Fruit fly (Drosophila melanogaster) whole organism, wandering third instar larva: ENCODE measurements around the gene Rel.

Experiments used
- Abd-B ChIP-seq: fragments of >200 bp; optimal IDR thresholded peaks from 2 replicates; lab custom pipeline; 2017; ENCODE audit warnings: missing biosample characterization, missing genetic modification characterization
- CG32264 ChIP-seq: fragments of 200-800 bp; sonication (Bioruptor generic); optimal IDR thresholded peaks from 2 replicates; lab custom pipeline; 2016; ENCODE audit warnings: missing biosample characterization, missing genetic modification characterization
- CG9705 ChIP-seq: fragments of 200-800 bp; sonication (Bioruptor generic); optimal IDR thresholded peaks from 2 replicates; lab custom pipeline; 2018; ENCODE audit warnings: missing biosample characterization, mild to moderate bottlenecking, missing genetic modification characterization
- Dfd ChIP-seq: fragments of >200 bp; optimal IDR thresholded peaks from 2 replicates; lab custom pipeline; 2017; ENCODE audit warnings: missing biosample characterization, missing genetic modification characterization
- Dif ChIP-seq: fragments of 200-275, 200-300 bp; sonication (Bioruptor generic); optimal IDR thresholded peaks from 2 replicates; lab custom pipeline; 2018; ENCODE audit warnings: missing biosample characterization, missing genetic modification characterization; ENCODE audit not compliant: partially characterized antibody
- GATAd ChIP-seq: sonication (Bioruptor generic); optimal IDR thresholded peaks from 2 replicates; lab custom pipeline; 2016; ENCODE audit warnings: missing biosample characterization, missing genetic modification characterization
- HLH106 ChIP-seq: fragments of 200-800 bp; optimal IDR thresholded peaks from 3 replicates; lab custom pipeline; 2019; ENCODE audit warnings: missing biosample characterization, mild to moderate bottlenecking, missing genetic modification characterization, moderate library complexity
- Hr78 ChIP-seq: fragments of >200 bp; optimal IDR thresholded peaks from 2 replicates; lab custom pipeline; 2017; ENCODE audit warnings: missing biosample characterization, missing genetic modification characterization
- Hr83 ChIP-seq: fragments of 200-300 bp; sonication (Bioruptor generic); optimal IDR thresholded peaks from 2 replicates; lab custom pipeline; 2016; ENCODE audit warnings: missing biosample characterization, mild to moderate bottlenecking, missing genetic modification characterization, moderate library complexity; ENCODE audit not compliant: poor library complexity, severe bottlenecking
- Mio ChIP-seq: sonication (Bioruptor generic); optimal IDR thresholded peaks from 2 replicates; lab custom pipeline; 2016; ENCODE audit warnings: missing biosample characterization, missing genetic modification characterization
- N ChIP-seq: fragments of >200 bp; optimal IDR thresholded peaks from 2 replicates; lab custom pipeline; 2018; ENCODE audit warnings: missing biosample characterization, missing external identifiers, missing genetic modification characterization
- OdsH ChIP-seq: fragments of 200-800 bp; sonication (Bioruptor generic); optimal IDR thresholded peaks from 2 replicates; lab custom pipeline; 2016; ENCODE audit warnings: missing biosample characterization, mild to moderate bottlenecking, missing genetic modification characterization
- Rel ChIP-seq, 2 experiments: fragments of 200-800 bp; sonication (Bioruptor generic) in 1 of 2; optimal IDR thresholded peaks; 2 replicates in 1 of 2; 3 replicates in 1 of 2; lab custom pipeline; 2016 to 2019; ENCODE audit warnings: mild to moderate bottlenecking in 2 of 2, missing biosample characterization in 2 of 2, missing genetic modification characterization in 2 of 2, moderate library complexity in 1 of 2
- Sp1 ChIP-seq: fragments of 200-800 bp; sonication (Bioruptor generic); optimal IDR thresholded peaks from 3 replicates; lab custom pipeline; 2019; ENCODE audit warnings: missing biosample characterization, mild to moderate bottlenecking, missing genetic modification characterization, moderate library complexity
- Vsx2 ChIP-seq: fragments of 200-300, 225-300 bp; sonication (Bioruptor generic); optimal IDR thresholded peaks from 2 replicates; lab custom pipeline; 2018; ENCODE audit warnings: missing biosample characterization, missing genetic modification characterization; ENCODE audit not compliant: partially characterized antibody
- br ChIP-seq: fragments of 200-800 bp; sonication (Bioruptor generic); optimal IDR thresholded peaks from 2 replicates; lab custom pipeline; 2016; ENCODE audit warnings: missing biosample characterization, missing genetic modification characterization
- dl ChIP-seq, 2 experiments: fragments of 175-275, 200-275 bp in 1 of 2; fragments of 200-275 bp in 1 of 2; sonication (Bioruptor generic); optimal IDR thresholded peaks; lab custom pipeline; 2018; ENCODE audit warnings: mild to moderate bottlenecking in 2 of 2, missing biosample characterization in 2 of 2, missing genetic modification characterization in 2 of 2, moderate library complexity in 2 of 2; ENCODE audit not compliant: partially characterized antibody in 2 of 2, insufficient read depth in 1 of 2
- dmrt93B ChIP-seq: fragments of 200-800 bp; sonication (Bioruptor generic); optimal IDR thresholded peaks from 2 replicates; lab custom pipeline; 2018; ENCODE audit warnings: missing biosample characterization, mild to moderate bottlenecking, missing genetic modification characterization
- dsf ChIP-seq: sonication (Bioruptor generic); optimal IDR thresholded peaks from 2 replicates; lab custom pipeline; 2016; ENCODE audit warnings: missing biosample characterization, missing genetic modification characterization, borderline replicate concordance
- ey ChIP-seq: fragments of 200-800 bp; sonication (Bioruptor generic); optimal IDR thresholded peaks from 2 replicates; lab custom pipeline; 2016; ENCODE audit warnings: missing biosample characterization, missing genetic modification characterization
- foxo ChIP-seq, 2 experiments: fragments of 200-800 bp; sonication (Bioruptor generic); optimal IDR thresholded peaks; 2 replicates in 1 of 2; 3 replicates in 1 of 2; lab custom pipeline; 2016 to 2017; ENCODE audit warnings: missing biosample characterization in 2 of 2, missing genetic modification characterization in 2 of 2
- jim ChIP-seq: fragments of 175-275, 200-325 bp; sonication (Bioruptor generic); optimal IDR thresholded peaks from 2 replicates; lab custom pipeline; 2016; ENCODE audit warnings: missing biosample characterization, mild to moderate bottlenecking, missing genetic modification characterization
- lola ChIP-seq: fragments of >200 bp; optimal IDR thresholded peaks from 2 replicates; lab custom pipeline; 2017; ENCODE audit warnings: missing biosample characterization, missing genetic modification characterization
- rgr ChIP-seq: fragments of 200-800 bp; sonication (Bioruptor generic); optimal IDR thresholded peaks from 3 replicates; lab custom pipeline; 2016; ENCODE audit warnings: missing biosample characterization, mild to moderate bottlenecking, missing genetic modification characterization
- sv ChIP-seq: fragments of 200-800 bp; sonication (Bioruptor generic); optimal IDR thresholded peaks from 3 replicates; lab custom pipeline; 2016; ENCODE audit warnings: missing biosample characterization, missing genetic modification characterization
- usp ChIP-seq: fragments of >200 bp; optimal IDR thresholded peaks from 2 replicates; lab custom pipeline; 2017; ENCODE audit warnings: missing biosample characterization, missing genetic modification characterization

Gene Rel

dm6 chr3R:9001720-9002240 lies 46.0 kb downstream of the Rel start:
- TF ChIP-seq Abd-B (no peak), Hr78 (GFP tag; lab: Kevin White, UChicago) (no peak), ey (GFP tag; lab: Kevin White, UChicago) (no peak), dmrt93B (no peak), dsf (no peak), foxo (GFP tag; optimal IDR thresholded peaks at IDR 0.05; lab: Kevin White, UChicago) (no peak), sv (GFP tag; lab: Kevin White, UChicago) (no peak), lola (GFP tag; lab: Kevin White, UChicago) (no peak), Hr83 (GFP tag; lab: Kevin White, UChicago) (no peak), Mio (no peak), CG9705 (GFP tag; lab: Kevin White, UChicago) (no peak), Dif (no peak), usp (GFP tag; lab: Kevin White, UChicago) (no peak), rgr (GFP tag; lab: Kevin White, UChicago) (no peak), Rel (GFP tag; optimal IDR thresholded peaks at IDR 0.05; lab: Kevin White, UChicago) (no peak), Rel (tag; optimal IDR thresholded peaks at IDR 0.05; lab: Kevin White, UChicago) (no peak), N (GFP tag; lab: Kevin White, UChicago) (no peak), GATAd (GFP tag; lab: Kevin White, UChicago) (no peak)

- TF ChIP-seq dl (GFP tag; optimal IDR thresholded peaks at IDR 0.05; lab: Kevin White, UChicago; ENCODE audit: insufficient read depth in 1 of 2, partially characterized antibody in 2 of 2) (no peak), rgr (GFP tag; lab: Kevin White, UChicago) (no peak), CG32264 (GFP tag; lab: Kevin White, UChicago) (no peak), br (GFP tag; lab: Kevin White, UChicago) (no peak), Dfd (GFP tag; lab: Kevin White, UChicago) (no peak), Vsx2 (no peak), Sp1 (GFP tag; lab: Kevin White, UChicago) (no peak), usp (GFP tag; lab: Kevin White, UChicago) (no peak), sv (GFP tag; lab: Kevin White, UChicago) (no peak), foxo (GFP tag; optimal IDR thresholded peaks at IDR 0.05; lab: Kevin White, UChicago) (no peak), ey (GFP tag; lab: Kevin White, UChicago) (no peak), jim (GFP tag; lab: Kevin White, UChicago) (no peak), Dif (no peak)
Observed at dm6 chr3R:8998243-8998642, 49.5 kb downstream of the Rel start.

dm6 chr3R:8997397-8997796 lies 50.4 kb downstream of the Rel start, which contains the start of gene CG11977:
Gene CG11977, plus strand, starts transcription at chr3R:8997697.
- no peak for TF ChIP-seq Vsx2
- no peak for TF ChIP-seq OdsH (GFP tag; lab: Kevin White, UChicago)
- no peak for TF ChIP-seq HLH106 (tag; lab: Kevin White, UChicago)
- TF ChIP-seq Abd-B, result no peak
- no peak for TF ChIP-seq Hr83 (GFP tag; lab: Kevin White, UChicago)
